Worm (Caenorhabditis elegans): ENCODE results near the gene col-73.
"Not testable (repeated sequence)": the region's sequence is repeated elsewhere in the genome, so short reads cannot be mapped to it uniquely, and the experiment has no call there.

col-73 gene

ce11 chrII:4898529-4898928 is 25.6 kb upstream of the col-73 start, which contains the start of gene msp-32:
TSS of gene msp-32 (plus strand) at chrII:4898829.
- not testable (repeated sequence) for TF ChIP-seq nhr-232, npax-4, ceh-18 (tag; optimal IDR thresholded peaks at IDR 0.05)

- TF ChIP-seq npax-4 (tag; optimal IDR thresholded peaks at IDR 0.05) (no peak), mec-3 (tag; optimal IDR thresholded peaks at IDR 0.05; ENCODE audit: borderline replicate concordance) (no peak), sdc-2 (tag; optimal IDR thresholded peaks at IDR 0.05) (no peak), Y22D7AL.16 (tag; optimal IDR thresholded peaks at IDR 0.05) (no peak), F13H6.1 (tag; optimal IDR thresholded peaks at IDR 0.05) (no peak), hlh-13 (GFP tag; optimal IDR thresholded peaks at IDR 0.05) (no peak), pqm-1 (tag; optimal IDR thresholded peaks at IDR 0.05) (no peak), tbx-7 (tag; optimal IDR thresholded peaks at IDR 0.05) (no peak), odd-2 (tag; optimal IDR thresholded peaks at IDR 0.05) (no peak), pat-9 (tag; optimal IDR thresholded peaks at IDR 0.05) (no peak), pag-3 (tag; optimal IDR thresholded peaks at IDR 0.05; ENCODE audit: borderline replicate concordance) (no peak), nhr-11 (tag; optimal IDR thresholded peaks at IDR 0.05) (no peak), ceh-24 (tag; optimal IDR thresholded peaks at IDR 0.05) (no peak), ahr-1 (tag; optimal IDR thresholded peaks at IDR 0.05) (no peak), elt-2 (tag; optimal IDR thresholded peaks at IDR 0.05) (no peak), fkh-6 (tag; optimal IDR thresholded peaks at IDR 0.05) (no peak), unc-42 (tag; optimal IDR thresholded peaks at IDR 0.05) (no peak)
Observed at ce11 chrII:4892594-4892993, 19.7 kb upstream of the col-73 start, which contains the start of gene msp-33. TSS of gene msp-33 (minus strand) at chrII:4892694.

- TF ChIP-seq nfya-1 (tag; optimal IDR thresholded peaks at IDR 0.05): no peak
- no peak for TF ChIP-seq ceh-22 (tag; optimal IDR thresholded peaks at IDR 0.05)
- TF ChIP-seq C08G9.2 (tag; optimal IDR thresholded peaks at IDR 0.05): no peak
- TF ChIP-seq pha-2 (tag; optimal IDR thresholded peaks at IDR 0.05): no peak
- TF ChIP-seq ceh-6 (GFP tag; optimal IDR thresholded peaks at IDR 0.05): no peak
- no peak for TF ChIP-seq fkh-6 (tag; optimal IDR thresholded peaks at IDR 0.05)
- TF ChIP-seq ahr-1 (tag; optimal IDR thresholded peaks at IDR 0.05): no peak
- no peak for TF ChIP-seq hlh-30 (tag; optimal IDR thresholded peaks at IDR 0.05; ENCODE audit: insufficient read depth)
- TF ChIP-seq ttx-3 (tag; optimal IDR thresholded peaks at IDR 0.05): no peak
- TF ChIP-seq nhr-232 (tag; optimal IDR thresholded peaks at IDR 0.05): no peak
- TF ChIP-seq ref-2 (tag; optimal IDR thresholded peaks at IDR 0.05): no peak
- TF ChIP-seq ceh-45 (GFP tag; IDR thresholded peaks at IDR 0.05): no peak
- no peak for TF ChIP-seq unc-42 (tag; optimal IDR thresholded peaks at IDR 0.05)
- TF ChIP-seq pha-4 (tag; optimal IDR thresholded peaks at IDR 0.05): no peak
Observed at ce11 chrII:4891012-4891775, 18.3 kb upstream of the col-73 start, which contains the start of gene gst-9. TSS of gene gst-9 (plus strand) at chrII:4891585.

ce11 chrII:4888527-4889487 is 15.9 kb upstream of the col-73 start, which contains the start of gene pgm-1:
TSS of gene pgm-1 (plus strand) at chrII:4889437.
- TF ChIP-seq hlh-15 (tag; optimal IDR thresholded peaks at IDR 0.05): no peak
- TF ChIP-seq rnt-1 (tag; optimal IDR thresholded peaks at IDR 0.05): no peak
- no peak for TF ChIP-seq ceh-31 (tag; optimal IDR thresholded peaks at IDR 0.05)
- TF ChIP-seq ceh-48 (tag; optimal IDR thresholded peaks at IDR 0.05): no peak
- no peak for TF ChIP-seq ttx-3 (tag; optimal IDR thresholded peaks at IDR 0.05)
- no peak for TF ChIP-seq ceh-30 (tag; optimal IDR thresholded peaks at IDR 0.05)
- no peak for TF ChIP-seq F13H6.1 (tag; optimal IDR thresholded peaks at IDR 0.05)
- no peak for TF ChIP-seq ets-4 (tag; optimal IDR thresholded peaks at IDR 0.05)
- peak; percentile 45 for TF ChIP-seq elt-2 (tag; optimal IDR thresholded peaks at IDR 0.05)
- TF ChIP-seq lin-11 (tag; optimal IDR thresholded peaks at IDR 0.05): no peak
- TF ChIP-seq ceh-9 (tag; optimal IDR thresholded peaks at IDR 0.05): no peak
- no peak for TF ChIP-seq nhr-232 (tag; optimal IDR thresholded peaks at IDR 0.05)
- no peak for TF ChIP-seq unc-86 (tag; optimal IDR thresholded peaks at IDR 0.05)
- peak; percentile 50 for TF ChIP-seq ceh-18 (tag; optimal IDR thresholded peaks at IDR 0.05)
- TF ChIP-seq ztf-16 (tag; optimal IDR thresholded peaks at IDR 0.05): no peak
- TF ChIP-seq sox-4 (tag; optimal IDR thresholded peaks at IDR 0.05): no peak
- no peak for TF ChIP-seq pax-1 (tag; optimal IDR thresholded peaks at IDR 0.05)

All from whole organism, late embryonic.